Worm (Caenorhabditis elegans): Measurements from ENCODE around the gene sumv-1.

sumv-1 gene

ce11 chrIII:5233140-5233539 is 20.8 kb downstream of the sumv-1 start:
- peak; percentile 35 for TF ChIP-seq pha-4 (tag; optimal IDR thresholded peaks at IDR 0.05)
- TF ChIP-seq nhr-76 (tag; optimal IDR thresholded peaks at IDR 0.05): no peak
- TF ChIP-seq unc-39 (tag; optimal IDR thresholded peaks at IDR 0.05): no peak

ce11 chrIII:5230415-5230814 is 23.6 kb downstream of the sumv-1 start, which contains the start of gene prmt-5:
TSS of gene prmt-5 (plus strand) at chrIII:5230555.
- TF ChIP-seq flh-1 (GFP tag; optimal IDR thresholded peaks at IDR 0.05) (no peak), lin-32 (GFP tag; optimal IDR thresholded peaks at IDR 0.05) (no peak), drap-1 (GFP tag; optimal IDR thresholded peaks at IDR 0.05) (no peak), ceh-83 (GFP tag; optimal IDR thresholded peaks at IDR 0.05) (no peak), elt-1 (tag; optimal IDR thresholded peaks at IDR 0.05; ENCODE audit: borderline replicate concordance, insufficient read depth) (no peak), elt-3 (tag; optimal IDR thresholded peaks at IDR 0.05) (no peak), nhr-2 (tag; optimal IDR thresholded peaks at IDR 0.05) (no peak), nhr-12 (tag; optimal IDR thresholded peaks at IDR 0.05) (no peak), nhr-76 (tag; optimal IDR thresholded peaks at IDR 0.05) (no peak), tbx-8 (GFP tag; optimal IDR thresholded peaks at IDR 0.05) (no peak), snpc-4 (tag; optimal IDR thresholded peaks at IDR 0.05) (no peak), lin-13 (tag; optimal IDR thresholded peaks at IDR 0.05) (no peak), unc-120 (tag; optimal IDR thresholded peaks at IDR 0.05; ENCODE audit: poor library complexity, severe bottlenecking) (no peak), mab-5 (tag; optimal IDR thresholded peaks at IDR 0.05) (no peak), mls-2 (tag; optimal IDR thresholded peaks at IDR 0.05) (no peak)

- TF ChIP-seq snpc-4 (tag; optimal IDR thresholded peaks at IDR 0.05): no peak
- no peak for TF ChIP-seq elt-3 (tag; optimal IDR thresholded peaks at IDR 0.05)
- TF ChIP-seq unc-39 (tag; optimal IDR thresholded peaks at IDR 0.05): no peak
- TF ChIP-seq nhr-76 (tag; optimal IDR thresholded peaks at IDR 0.05): no peak
- no peak for TF ChIP-seq mab-5 (tag; optimal IDR thresholded peaks at IDR 0.05)
- no peak for TF ChIP-seq sem-2 (GFP tag; optimal IDR thresholded peaks at IDR 0.05)
These were observed 24.3 kb downstream of the sumv-1 start for ce11 chrIII:5229511-5230250.

ce11 chrIII:5228839-5229238 is 25.1 kb downstream of the sumv-1 start:
- TF ChIP-seq flh-1 (GFP tag; optimal IDR thresholded peaks at IDR 0.05) (no peak), sem-2 (GFP tag; optimal IDR thresholded peaks at IDR 0.05) (no peak), ztf-11 (tag; optimal IDR thresholded peaks at IDR 0.05) (no peak), tbx-8 (GFP tag; optimal IDR thresholded peaks at IDR 0.05) (no peak), zip-8 (tag; optimal IDR thresholded peaks at IDR 0.05) (no peak), ceh-43 (GFP tag; optimal IDR thresholded peaks at IDR 0.05) (no peak), bed-3 (GFP tag; optimal IDR thresholded peaks at IDR 0.05) (no peak), elt-1 (tag; optimal IDR thresholded peaks at IDR 0.05; ENCODE audit: borderline replicate concordance, insufficient read depth) (no peak), unc-120 (tag; optimal IDR thresholded peaks at IDR 0.05; ENCODE audit: poor library complexity, severe bottlenecking) (no peak), mls-2 (tag; optimal IDR thresholded peaks at IDR 0.05) (no peak), lin-13 (tag; optimal IDR thresholded peaks at IDR 0.05) (no peak), lin-32 (GFP tag; optimal IDR thresholded peaks at IDR 0.05) (no peak), ceh-83 (GFP tag; optimal IDR thresholded peaks at IDR 0.05) (no peak), nhr-76 (tag; optimal IDR thresholded peaks at IDR 0.05) (no peak)

ce11 chrIII:5227831-5228467 is 26.0 kb downstream of the sumv-1 start, which contains the start of the genes C34E10.12, C34E10.10 and atp-2:
TSS of gene C34E10.12 (minus strand) at chrIII:5227881.
TSS of gene C34E10.10 (minus strand) at chrIII:5227884.
TSS of gene atp-2 (plus strand) at chrIII:5228417.
- TF ChIP-seq unc-120 (tag; optimal IDR thresholded peaks at IDR 0.05; ENCODE audit: poor library complexity, severe bottlenecking): peak; percentile 80
- peak; percentile 61 for TF ChIP-seq ces-1 (GFP tag; optimal IDR thresholded peaks at IDR 0.05)
- TF ChIP-seq nhr-28 (tag; optimal IDR thresholded peaks at IDR 0.05): no peak
- no peak for TF ChIP-seq mls-2 (tag; optimal IDR thresholded peaks at IDR 0.05)
- TF ChIP-seq lin-13 (tag; optimal IDR thresholded peaks at IDR 0.05): peak; percentile 59
- no peak for TF ChIP-seq flh-1 (GFP tag; optimal IDR thresholded peaks at IDR 0.05)
- TF ChIP-seq ceh-43 (GFP tag; optimal IDR thresholded peaks at IDR 0.05): no peak
- no peak for TF ChIP-seq ceh-83 (GFP tag; optimal IDR thresholded peaks at IDR 0.05)
- no peak for TF ChIP-seq M03D4.4 (tag; optimal IDR thresholded peaks at IDR 0.05)
- no peak for TF ChIP-seq nhr-2 (tag; optimal IDR thresholded peaks at IDR 0.05)
- peak; percentile 48 for TF ChIP-seq hlh-1 (tag; optimal IDR thresholded peaks at IDR 0.05)
- no peak for TF ChIP-seq bed-3 (GFP tag; optimal IDR thresholded peaks at IDR 0.05)
- no peak for TF ChIP-seq sem-2 (GFP tag; optimal IDR thresholded peaks at IDR 0.05)
- TF ChIP-seq lsy-2 (tag; optimal IDR thresholded peaks at IDR 0.05): peak; percentile 84
- TF ChIP-seq lin-32 (GFP tag; optimal IDR thresholded peaks at IDR 0.05): no peak
- peak; percentile 50 for TF ChIP-seq ceh-39 (tag; optimal IDR thresholded peaks at IDR 0.05)
- no peak for TF ChIP-seq cnd-1 (tag; optimal IDR thresholded peaks at IDR 0.05)
- TF ChIP-seq unc-62 (GFP tag; optimal IDR thresholded peaks at IDR 0.05): peak; percentile 22
- peak; percentile 80 for TF ChIP-seq nhr-237 (tag; optimal IDR thresholded peaks at IDR 0.05)
- TF ChIP-seq elt-3 (tag; optimal IDR thresholded peaks at IDR 0.05): no peak
- peak; percentile 90 for TF ChIP-seq ham-2 (GFP tag; optimal IDR thresholded peaks at IDR 0.05)
- no peak for TF ChIP-seq nhr-12 (tag; optimal IDR thresholded peaks at IDR 0.05)
- TF ChIP-seq pha-4 (tag; optimal IDR thresholded peaks at IDR 0.05): peak; percentile 61
- TF ChIP-seq elt-1 (tag; optimal IDR thresholded peaks at IDR 0.05; ENCODE audit: borderline replicate concordance, insufficient read depth): no peak
- TF ChIP-seq unc-39 (tag; optimal IDR thresholded peaks at IDR 0.05): no peak
- no peak for TF ChIP-seq ztf-11 (tag; optimal IDR thresholded peaks at IDR 0.05)
- TF ChIP-seq snpc-4 (tag; optimal IDR thresholded peaks at IDR 0.05): no peak
- no peak for TF ChIP-seq mab-5 (tag; optimal IDR thresholded peaks at IDR 0.05)
- TF ChIP-seq mep-1 (tag; optimal IDR thresholded peaks at IDR 0.05): peak; percentile 92
- peak; percentile 4 for TF ChIP-seq tbx-8 (GFP tag; optimal IDR thresholded peaks at IDR 0.05)
- TF ChIP-seq sptf-1 (tag; optimal IDR thresholded peaks at IDR 0.05): peak; percentile 66
- no peak for TF ChIP-seq blmp-1 (tag; optimal IDR thresholded peaks at IDR 0.05)
- TF ChIP-seq drap-1 (GFP tag; optimal IDR thresholded peaks at IDR 0.05): peak; percentile 18
- no peak for TF ChIP-seq zip-8 (tag; optimal IDR thresholded peaks at IDR 0.05)

All from whole organism, mixed stage, embryonic.